Fruit fly (Drosophila melanogaster) whole organism, prepupa: Measurements from ENCODE around the gene Meltrin.

ENCODE experiments used
- CG10631 ChIP-seq: fragments of 200-800 bp; sonication (Bioruptor generic); optimal IDR thresholded peaks from 2 replicates; lab custom pipeline; 2016; ENCODE audit warnings: missing biosample characterization, missing genetic modification characterization
- CG11294 ChIP-seq: fragments of 200-800 bp; sonication (Bioruptor generic); IDR thresholded peaks from 2 replicates; pipeline ENCODE4 v1.3.6; 2022; ENCODE audit warnings: missing biosample characterization, missing genetic modification characterization
- CG11762 ChIP-seq: fragments of 200-800 bp; sonication (Bioruptor generic); optimal IDR thresholded peaks from 3 replicates; lab custom pipeline; 2016; ENCODE audit warnings: missing biosample characterization, missing genetic modification characterization; ENCODE audit not compliant: insufficient read depth
- CG1621 ChIP-seq: fragments of 200-800 bp; sonication (Bioruptor generic); optimal IDR thresholded peaks from 3 replicates; lab custom pipeline; 2018; ENCODE audit warnings: missing biosample characterization, mild to moderate bottlenecking, missing genetic modification characterization
- CG16779 ChIP-seq: fragments of 200-800 bp; sonication (Bioruptor generic); optimal IDR thresholded peaks from 3 replicates; lab custom pipeline; 2017; ENCODE audit warnings: missing biosample characterization, mild to moderate bottlenecking, missing genetic modification characterization
- CG31627 ChIP-seq: fragments of 200-800 bp; sonication (Bioruptor generic); optimal IDR thresholded peaks from 3 replicates; lab custom pipeline; 2016; ENCODE audit warnings: missing biosample characterization, missing genetic modification characterization
- CG32006 ChIP-seq: fragments of 200-800 bp; sonication (Bioruptor generic); optimal IDR thresholded peaks from 3 replicates; lab custom pipeline; 2017; ENCODE audit warnings: missing biosample characterization, mild to moderate bottlenecking, missing genetic modification characterization
- CG34406 ChIP-seq: fragments of 200-800 bp; sonication (Bioruptor generic); optimal IDR thresholded peaks from 3 replicates; lab custom pipeline; 2016; ENCODE audit warnings: missing biosample characterization, missing genetic modification characterization
- CG3919 ChIP-seq: fragments of 200-800 bp; sonication (Bioruptor generic); optimal IDR thresholded peaks from 3 replicates; lab custom pipeline; 2016; ENCODE audit warnings: missing biosample characterization, missing genetic modification characterization
- CG6163 ChIP-seq: fragments of 200-800 bp; sonication (Bioruptor generic); IDR thresholded peaks from 3 replicates; pipeline ENCODE4 v1.3.6; 2022; ENCODE audit warnings: missing biosample characterization, missing genetic modification characterization
- CG6276 ChIP-seq: fragments of 200-800 bp; sonication (Bioruptor generic); optimal IDR thresholded peaks from 2 replicates; lab custom pipeline; 2017; ENCODE audit warnings: missing biosample characterization, mild to moderate bottlenecking, missing genetic modification characterization
- CG6854 ChIP-seq: fragments of 200-800 bp; sonication (Bioruptor generic); optimal IDR thresholded peaks from 2 replicates; lab custom pipeline; 2017; ENCODE audit warnings: missing biosample characterization, mild to moderate bottlenecking, missing genetic modification characterization
- CG7368 ChIP-seq: fragments of 200-800 bp; sonication (Bioruptor generic); optimal IDR thresholded peaks from 3 replicates; lab custom pipeline; 2016; ENCODE audit warnings: missing biosample characterization, missing genetic modification characterization
- CG8319 ChIP-seq: fragments of 200-800 bp; sonication (Bioruptor generic); optimal IDR thresholded peaks from 3 replicates; lab custom pipeline; 2016; ENCODE audit warnings: missing biosample characterization, missing genetic modification characterization
- Eip75B ChIP-seq: fragments of 200-800 bp; sonication (Bioruptor generic); optimal IDR thresholded peaks from 3 replicates; lab custom pipeline; 2016; ENCODE audit warnings: missing biosample characterization, missing genetic modification characterization
- Eip78C ChIP-seq: fragments of 200-800 bp; sonication (Bioruptor generic); peaks from one replicate; lab custom pipeline; 2016; ENCODE audit warnings: missing biosample characterization, missing genetic modification characterization
- Gug ChIP-seq: fragments of 200-800 bp; sonication (Bioruptor generic); IDR thresholded peaks from 2 replicates; pipeline ENCODE4 v1.3.6; 2022; ENCODE audit warnings: missing biosample characterization, missing genetic modification characterization
- Hr38 ChIP-seq: sonication (Bioruptor generic); optimal IDR thresholded peaks from 2 replicates; lab custom pipeline; 2016; ENCODE audit warnings: missing biosample characterization, missing genetic modification characterization
- Met ChIP-seq: fragments of 200-800 bp; sonication (Bioruptor generic); optimal IDR thresholded peaks from 3 replicates; lab custom pipeline; 2016; ENCODE audit warnings: missing biosample characterization, missing genetic modification characterization
- Smox ChIP-seq: fragments of 200-800 bp; sonication (Bioruptor generic); optimal IDR thresholded peaks from 3 replicates; lab custom pipeline; 2016; ENCODE audit warnings: missing biosample characterization, missing genetic modification characterization
- Sox102F ChIP-seq: fragments of 200-800 bp; sonication (Bioruptor generic); optimal IDR thresholded peaks from 2 replicates; lab custom pipeline; 2016; ENCODE audit warnings: missing biosample characterization, mild to moderate bottlenecking, missing genetic modification characterization
- Sox14 ChIP-seq: fragments of 200-800 bp; sonication (Bioruptor generic); optimal IDR thresholded peaks from 3 replicates; lab custom pipeline; 2016; ENCODE audit warnings: missing biosample characterization, missing genetic modification characterization
- achi ChIP-seq: fragments of 200-800 bp; sonication (Bioruptor generic); optimal IDR thresholded peaks from 3 replicates; lab custom pipeline; 2016; ENCODE audit warnings: missing biosample characterization, missing genetic modification characterization
- acj6 ChIP-seq: fragments of 200-800 bp; sonication (Bioruptor generic); optimal IDR thresholded peaks from 3 replicates; lab custom pipeline; 2016; ENCODE audit warnings: missing biosample characterization, missing genetic modification characterization
- dsx ChIP-seq: fragments of 200-800 bp; optimal IDR thresholded peaks from 3 replicates; lab custom pipeline; 2019; ENCODE audit warnings: missing biosample characterization, mild to moderate bottlenecking, missing genetic modification characterization, moderate library complexity; ENCODE audit not compliant: poor library complexity, severe bottlenecking
- eg ChIP-seq: fragments of 200-800 bp; sonication (Bioruptor generic); IDR thresholded peaks from 3 replicates; pipeline ENCODE4 v1.3.6; 2022; ENCODE audit warnings: missing biosample characterization, missing genetic modification characterization
- fd59A ChIP-seq: fragments of 200-800 bp; sonication (Bioruptor generic); optimal IDR thresholded peaks from 2 replicates; lab custom pipeline; 2017; ENCODE audit warnings: missing biosample characterization, mild to moderate bottlenecking, missing genetic modification characterization, missing genetic modification reagents
- fd85E ChIP-seq: fragments of 200-800 bp; sonication (Bioruptor generic); optimal IDR thresholded peaks from 3 replicates; lab custom pipeline; 2016; ENCODE audit warnings: missing biosample characterization, missing genetic modification characterization
- fkh ChIP-seq: fragments of 200-800 bp; sonication (Bioruptor generic); optimal IDR thresholded peaks from 3 replicates; lab custom pipeline; 2017; ENCODE audit warnings: missing biosample characterization, mild to moderate bottlenecking, missing genetic modification characterization, moderate library complexity
- net ChIP-seq: fragments of 200-800 bp; sonication (Bioruptor generic); optimal IDR thresholded peaks from 3 replicates; lab custom pipeline; 2016; ENCODE audit warnings: missing biosample characterization, missing genetic modification characterization
- spab ChIP-seq: fragments of 200-800 bp; sonication (Bioruptor generic); optimal IDR thresholded peaks from 2 replicates; lab custom pipeline; 2017; ENCODE audit warnings: missing biosample characterization, mild to moderate bottlenecking, missing genetic modification characterization, missing genetic modification reagents
- ss ChIP-seq, 2 experiments: fragments of 200-800 bp; sonication (Bioruptor generic); optimal IDR thresholded peaks; 2 replicates in 1 of 2; 3 replicates in 1 of 2; lab custom pipeline; 2017 to 2018; ENCODE audit warnings: mild to moderate bottlenecking in 2 of 2, missing biosample characterization in 2 of 2, missing genetic modification characterization in 2 of 2, moderate library complexity in 1 of 2
- svp ChIP-seq: fragments of 200-800 bp; sonication (Bioruptor generic); peaks from one replicate; lab custom pipeline; 2016; ENCODE audit warnings: missing biosample characterization, missing genetic modification characterization
- topi ChIP-seq: fragments of 200-800 bp; sonication (Bioruptor generic); optimal IDR thresholded peaks from 3 replicates; lab custom pipeline; 2016; ENCODE audit warnings: missing biosample characterization, missing genetic modification characterization

The Meltrin gene

dm6 chr3R:14723671-14724500 lies 26.8 kb upstream of the Meltrin start, which contains the start of gene kibra (continued):
- TF ChIP-seq CG3919 (GFP tag; lab: Kevin White, UChicago) (peak; percentile 63), net (GFP tag; lab: Kevin White, UChicago) (peak; percentile 2), spab (GFP tag; lab: Kevin White, UChicago) (no peak), acj6 (GFP tag; lab: Kevin White, UChicago) (peak; percentile 44), Smox (GFP tag; lab: Kevin White, UChicago) (peak; percentile 39), CG6854 (peak; percentile 68), dsx (peak; percentile 33), topi (GFP tag; lab: Kevin White, UChicago) (peak; percentile 46), Eip75B (GFP tag; lab: Kevin White, UChicago) (peak; percentile 37), CG16779 (tag; lab: Kevin White, UChicago) (no peak), Sox102F (GFP tag; lab: Kevin White, UChicago) (peak; percentile 56), Sox14 (GFP tag; lab: Kevin White, UChicago) (peak; percentile 51), achi (peak; percentile 6), fd59A (GFP tag; lab: Kevin White, UChicago) (no peak), Eip78C (GFP tag; lab: Kevin White, UChicago) (peak; percentile 76), eg (GFP tag; lab: Robert Waterston, UW) (no peak), Met (GFP tag; lab: Kevin White, UChicago) (peak; percentile 41), ss (GFP tag; optimal IDR thresholded peaks at IDR 0.05; lab: Kevin White, UChicago) (peak; percentile 6 to 56), CG31627 (GFP tag; lab: Kevin White, UChicago) (peak; percentile 67), Gug (GFP tag; lab: Robert Waterston, UW) (no peak), CG8319 (no peak)

dm6 chr3R:14723355-14723670 lies 26.2 kb upstream of the Meltrin start:
- TF ChIP-seq CG3919 (GFP tag; lab: Kevin White, UChicago) = no peak
- TF ChIP-seq Sox102F (GFP tag; lab: Kevin White, UChicago) = no peak
- no peak for TF ChIP-seq CG1621 (tag; lab: Kevin White, UChicago)
- no peak for TF ChIP-seq CG16779 (tag; lab: Kevin White, UChicago)
- no peak for TF ChIP-seq CG7368 (GFP tag; lab: Kevin White, UChicago)
- no peak for TF ChIP-seq CG34406
- no peak for TF ChIP-seq CG10631 (GFP tag; lab: Kevin White, UChicago)
- no peak for TF ChIP-seq CG6163
- TF ChIP-seq CG11762 = no peak
- no peak for TF ChIP-seq CG11294 (GFP tag; lab: Robert Waterston, UW)
- peak; percentile 32 for TF ChIP-seq CG31627 (GFP tag; lab: Kevin White, UChicago)
- TF ChIP-seq Sox14 (GFP tag; lab: Kevin White, UChicago) = no peak
- no peak for TF ChIP-seq CG8319
- peak; percentile 88 for TF ChIP-seq svp (GFP tag; lab: Kevin White, UChicago)
- no peak for TF ChIP-seq fkh (GFP tag; lab: Kevin White, UChicago)
- TF ChIP-seq topi (GFP tag; lab: Kevin White, UChicago) = no peak
- no peak for TF ChIP-seq fd85E (GFP tag; lab: Kevin White, UChicago)
- no peak for TF ChIP-seq Hr38
- TF ChIP-seq CG32006 (GFP tag; lab: Kevin White, UChicago) = peak; percentile 10
- no peak for TF ChIP-seq Eip75B (GFP tag; lab: Kevin White, UChicago)
- TF ChIP-seq CG6276 (GFP tag; lab: Kevin White, UChicago) = no peak
- no peak for TF ChIP-seq spab (GFP tag; lab: Kevin White, UChicago)
